Worm (Caenorhabditis elegans) whole organism, late embryonic: ENCODE results near the gene fshr-1.

Experiments used
- C08G9.2 ChIP-seq: sonication (generic microtip); optimal IDR thresholded peaks from 2 replicates; lab custom pipeline; 2016; ENCODE audit warnings: mild to moderate bottlenecking, missing genetic modification characterization, moderate library complexity, missing compliant biosample characterization
- C38D4.7 ChIP-seq: fragments of 200-800 bp; sonication (Bioruptor generic); optimal IDR thresholded peaks from 2 replicates; lab custom pipeline; 2018; ENCODE audit warnings: mild to moderate bottlenecking, missing genetic modification characterization, moderate library complexity, missing compliant biosample characterization
- K02D7.2 ChIP-seq: sonication (generic microtip); optimal IDR thresholded peaks from 2 replicates; lab custom pipeline; 2017; ENCODE audit warnings: mild to moderate bottlenecking, missing genetic modification characterization, missing compliant biosample characterization
- K09A11.1 ChIP-seq: sonication (generic microtip); optimal IDR thresholded peaks from 2 replicates; lab custom pipeline; 2017; ENCODE audit warnings: antibody characterized with exemption, mild to moderate bottlenecking, missing genetic modification characterization, missing compliant biosample characterization; ENCODE audit not compliant: insufficient read depth
- T23F11.4 ChIP-seq: fragments of 200-800 bp; sonication (Bioruptor generic); optimal IDR thresholded peaks from 2 replicates; lab custom pipeline; 2018; ENCODE audit warnings: mild to moderate bottlenecking, missing genetic modification characterization, missing compliant biosample characterization
- Y22D7AL.16 ChIP-seq: sonication (generic microtip); optimal IDR thresholded peaks from 2 replicates; lab custom pipeline; 2016; ENCODE audit warnings: missing genetic modification characterization, missing compliant biosample characterization
- ama-1 ChIP-seq: fragments of 150-350 bp; optimal IDR thresholded peaks from 2 replicates; lab custom pipeline; 2014
- ceh-18 ChIP-seq: sonication (generic microtip); optimal IDR thresholded peaks from 2 replicates; lab custom pipeline; 2016; ENCODE audit warnings: missing genetic modification characterization, missing compliant biosample characterization
- ceh-2 ChIP-seq: sonication (generic microtip); optimal IDR thresholded peaks from 2 replicates; lab custom pipeline; 2016; ENCODE audit warnings: missing genotype, missing genetic modification characterization, missing compliant biosample characterization
- ceh-30 ChIP-seq: fragments of 150-350 bp; optimal IDR thresholded peaks from 2 replicates; lab custom pipeline; 2014; ENCODE audit warnings: missing biosample characterization, missing genetic modification characterization
- ceh-31 ChIP-seq: sonication (generic microtip); optimal IDR thresholded peaks from 2 replicates; lab custom pipeline; 2016; ENCODE audit warnings: missing genetic modification characterization, missing compliant biosample characterization
- ceh-45 ChIP-seq: fragments of 200-800 bp; sonication (Bioruptor generic); IDR thresholded peaks from 2 replicates; pipeline ENCODE4 v1.3.6; 2022; ENCODE audit warnings: missing genetic modification reagents, missing genetic modification characterization, missing compliant biosample characterization
- ceh-48 ChIP-seq: sonication (generic microtip); optimal IDR thresholded peaks from 2 replicates; lab custom pipeline; 2016; ENCODE audit warnings: missing genetic modification characterization, inconsistent platforms, missing compliant biosample characterization
- ceh-6 ChIP-seq: fragments of 200-800 bp; sonication (Bioruptor generic); optimal IDR thresholded peaks from 2 replicates; lab custom pipeline; 2018; ENCODE audit warnings: mild to moderate bottlenecking, missing genetic modification characterization, missing compliant biosample characterization
- dmd-4 ChIP-seq: sonication (generic microtip); optimal IDR thresholded peaks from 2 replicates; lab custom pipeline; 2016; ENCODE audit warnings: borderline replicate concordance, missing genetic modification characterization, missing compliant biosample characterization
- dve-1 ChIP-seq: sonication (generic microtip); optimal IDR thresholded peaks from 2 replicates; lab custom pipeline; 2017; ENCODE audit warnings: antibody characterized with exemption, mild to moderate bottlenecking, missing genetic modification characterization, missing compliant biosample characterization
- elt-2 ChIP-seq: sonication (generic microtip); optimal IDR thresholded peaks from 2 replicates; lab custom pipeline; 2016; ENCODE audit warnings: missing genetic modification reagents, missing genetic modification characterization, missing compliant biosample characterization
- eyg-1 ChIP-seq: sonication (generic microtip); optimal IDR thresholded peaks from 2 replicates; lab custom pipeline; 2016; ENCODE audit warnings: missing genotype, missing genetic modification characterization, missing compliant biosample characterization
- fkh-10 ChIP-seq: fragments of 150-350 bp; optimal IDR thresholded peaks from 2 replicates; lab custom pipeline; 2014; ENCODE audit warnings: missing biosample characterization, missing genetic modification reagents, missing genetic modification characterization
- fkh-6 ChIP-seq: sonication (generic microtip); optimal IDR thresholded peaks from 2 replicates; lab custom pipeline; 2016; ENCODE audit warnings: missing genetic modification characterization, missing compliant biosample characterization
- hlh-13 ChIP-seq: fragments of 200-800 bp; sonication (Bioruptor generic); optimal IDR thresholded peaks from 2 replicates; lab custom pipeline; 2018; ENCODE audit warnings: mild to moderate bottlenecking, missing genetic modification characterization, missing compliant biosample characterization
- hlh-15 ChIP-seq: sonication (generic microtip); optimal IDR thresholded peaks from 2 replicates; lab custom pipeline; 2016; ENCODE audit warnings: missing genetic modification characterization, missing compliant biosample characterization
- hlh-30 ChIP-seq: sonication (generic microtip); optimal IDR thresholded peaks from 2 replicates; lab custom pipeline; 2017; ENCODE audit warnings: antibody characterized with exemption, missing genetic modification characterization, missing compliant biosample characterization; ENCODE audit not compliant: insufficient read depth
- hlh-6 ChIP-seq: sonication (generic microtip); optimal IDR thresholded peaks from 2 replicates; lab custom pipeline; 2016; ENCODE audit warnings: missing genotype, missing genetic modification characterization, missing compliant biosample characterization
- lim-6 ChIP-seq: sonication (generic microtip); optimal IDR thresholded peaks from 2 replicates; lab custom pipeline; 2016; ENCODE audit warnings: missing genetic modification characterization, missing compliant biosample characterization
- madf-2 ChIP-seq: sonication (generic microtip); optimal IDR thresholded peaks from 2 replicates; lab custom pipeline; 2017; ENCODE audit warnings: missing genetic modification characterization, missing compliant biosample characterization
- nfya-1 ChIP-seq: sonication (generic microtip); optimal IDR thresholded peaks from 2 replicates; lab custom pipeline; 2017; ENCODE audit warnings: missing genetic modification characterization, mild to moderate bottlenecking, missing compliant biosample characterization, antibody characterized with exemption, moderate library complexity
- nhr-232 ChIP-seq: sonication (generic microtip); optimal IDR thresholded peaks from 2 replicates; lab custom pipeline; 2016; ENCODE audit warnings: missing genetic modification characterization, missing compliant biosample characterization
- npax-4 ChIP-seq: sonication (generic microtip); optimal IDR thresholded peaks from 2 replicates; lab custom pipeline; 2016; ENCODE audit warnings: missing genetic modification characterization, missing compliant biosample characterization
- odd-2 ChIP-seq: sonication (generic microtip); optimal IDR thresholded peaks from 2 replicates; lab custom pipeline; 2017; ENCODE audit warnings: antibody characterized with exemption, mild to moderate bottlenecking, missing genetic modification characterization, missing compliant biosample characterization
- pag-3 ChIP-seq: sonication (generic microtip); optimal IDR thresholded peaks from 2 replicates; lab custom pipeline; 2016; ENCODE audit warnings: missing compliant biosample characterization, missing genetic modification characterization, borderline replicate concordance
- pat-9 ChIP-seq: fragments of 200-800 bp; sonication (Bioruptor generic); optimal IDR thresholded peaks from 2 replicates; lab custom pipeline; 2018; ENCODE audit warnings: mild to moderate bottlenecking, missing genetic modification characterization, moderate library complexity, missing compliant biosample characterization
- pax-1 ChIP-seq: fragments of 150-350 bp; optimal IDR thresholded peaks from 2 replicates; lab custom pipeline; 2014; ENCODE audit warnings: missing biosample characterization, missing genetic modification characterization
- pha-2 ChIP-seq: sonication (generic microtip); optimal IDR thresholded peaks from 2 replicates; lab custom pipeline; 2017; ENCODE audit warnings: mild to moderate bottlenecking, missing genetic modification characterization, missing compliant biosample characterization
- pqm-1 ChIP-seq: sonication (generic microtip); optimal IDR thresholded peaks from 2 replicates; lab custom pipeline; 2016; ENCODE audit warnings: missing genetic modification characterization, missing compliant biosample characterization
- pros-1 ChIP-seq: fragments of 150-350 bp; optimal IDR thresholded peaks from 2 replicates; lab custom pipeline; 2014; ENCODE audit warnings: missing biosample characterization, missing genetic modification reagents, missing genetic modification characterization
- ref-2 ChIP-seq: sonication (generic microtip); optimal IDR thresholded peaks from 2 replicates; lab custom pipeline; 2016; ENCODE audit warnings: missing genetic modification characterization, missing compliant biosample characterization
- rnt-1 ChIP-seq: sonication (generic microtip); optimal IDR thresholded peaks from 2 replicates; lab custom pipeline; 2016; ENCODE audit warnings: missing genetic modification characterization, missing compliant biosample characterization
- sdc-2 ChIP-seq: sonication (generic microtip); optimal IDR thresholded peaks from 2 replicates; lab custom pipeline; 2016; ENCODE audit warnings: missing genotype, missing genetic modification characterization, missing compliant biosample characterization
- sox-2 ChIP-seq: fragments of 200-800 bp; sonication (Bioruptor generic); IDR thresholded peaks from 2 replicates; pipeline ENCODE4 v1.3.6; 2022; ENCODE audit warnings: missing genetic modification reagents, missing genetic modification characterization, missing compliant biosample characterization
- sox-4 ChIP-seq: sonication (generic microtip); optimal IDR thresholded peaks from 2 replicates; lab custom pipeline; 2017; ENCODE audit warnings: mild to moderate bottlenecking, missing genetic modification characterization, inconsistent platforms, missing compliant biosample characterization
- tbx-2 ChIP-seq: sonication (generic microtip); optimal IDR thresholded peaks from 2 replicates; lab custom pipeline; 2016; ENCODE audit warnings: missing genetic modification characterization, missing compliant biosample characterization
- tbx-7 ChIP-seq: sonication (generic microtip); optimal IDR thresholded peaks from 2 replicates; lab custom pipeline; 2016; ENCODE audit warnings: missing genotype, missing genetic modification characterization, missing compliant biosample characterization
- ttx-3 ChIP-seq: sonication (generic microtip); optimal IDR thresholded peaks from 2 replicates; lab custom pipeline; 2016; ENCODE audit warnings: missing genetic modification reagents, missing genetic modification characterization, missing compliant biosample characterization
- unc-55 ChIP-seq: sonication (generic microtip); optimal IDR thresholded peaks from 2 replicates; lab custom pipeline; 2017; ENCODE audit warnings: missing biosample characterization, missing genetic modification reagents, missing genetic modification characterization
- ztf-16 ChIP-seq: sonication (generic microtip); optimal IDR thresholded peaks from 2 replicates; lab custom pipeline; 2017; ENCODE audit warnings: missing genetic modification characterization, missing compliant biosample characterization

Gene fshr-1

ce11 chrV:9853801-9854200, 35.8 kb upstream of the fshr-1 start:
- TF ChIP-seq pha-2 (tag; lab: Kevin White, UChicago) (no peak), hlh-30 (no peak), ref-2 (no peak)

DNA sequence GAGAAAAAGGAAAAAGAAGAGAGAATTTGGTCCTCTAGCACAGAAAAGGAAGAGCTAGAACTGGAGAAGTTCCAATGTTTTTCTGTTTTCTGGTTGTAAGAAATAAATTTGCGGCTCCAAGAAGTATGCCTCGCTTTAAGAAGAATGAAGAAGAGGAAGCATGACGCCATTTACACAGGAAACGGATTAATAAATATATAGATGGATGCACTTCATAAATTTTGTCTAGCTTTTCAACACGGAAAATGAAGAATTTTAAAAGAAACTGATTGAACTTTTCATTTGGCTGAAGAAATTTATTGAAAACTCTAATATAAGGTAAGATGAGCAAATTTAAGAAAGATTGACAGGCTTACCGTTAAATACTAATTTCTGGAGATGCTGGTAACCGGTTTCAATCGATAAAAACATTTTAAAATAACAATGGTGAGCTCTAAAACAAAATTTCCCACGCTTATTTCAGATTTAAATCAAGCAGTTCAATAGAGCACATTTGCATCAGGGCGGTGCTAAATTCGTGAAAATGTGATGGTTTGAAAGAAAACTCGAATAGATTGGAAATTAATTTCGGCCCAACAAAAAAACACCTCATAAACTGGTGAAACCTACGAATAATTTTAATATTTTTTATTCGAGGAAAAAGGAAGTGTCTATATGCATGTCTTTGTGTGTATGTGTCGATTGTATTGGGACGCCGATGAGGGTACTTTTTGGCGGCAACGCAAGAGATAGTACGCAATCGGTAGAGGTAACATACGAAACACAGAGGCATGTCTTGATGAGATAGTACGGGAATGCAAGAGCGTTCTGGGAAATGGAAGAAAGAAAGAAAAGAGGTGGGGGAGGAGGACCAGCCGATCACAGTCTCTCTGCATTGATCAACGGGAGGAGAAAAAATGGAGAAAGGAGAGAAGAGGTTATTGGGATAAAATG, 33.5 kb upstream of the fshr-1 start:
- no peak for TF ChIP-seq pax-1 (tag; lab: Kevin White, UChicago)
- peak; percentile 1 for TF ChIP-seq C08G9.2 (tag; lab: Kevin White, UChicago)
- no peak for TF ChIP-seq nhr-232 (tag; lab: Kevin White, UChicago)
- TF ChIP-seq pqm-1 (tag; lab: Kevin White, UChicago): no peak
- no peak for TF ChIP-seq dve-1 (tag; lab: Kevin White, UChicago)
- no peak for TF ChIP-seq hlh-15
- no peak for TF ChIP-seq hlh-6 (tag; lab: Kevin White, UChicago)
- TF ChIP-seq C38D4.7 (GFP tag; lab: Kevin White, UChicago): no peak
- TF ChIP-seq ceh-48 (tag; lab: Kevin White, UChicago): no peak
- no peak for TF ChIP-seq sox-2 (GFP tag; lab: Robert Waterston, UW)
- TF ChIP-seq elt-2 (tag; lab: Kevin White, UChicago): peak; percentile 3
- no peak for TF ChIP-seq fkh-6 (tag; lab: Kevin White, UChicago)
- TF ChIP-seq ttx-3 (tag; lab: Kevin White, UChicago): no peak
- TF ChIP-seq dmd-4: no peak
- no peak for TF ChIP-seq K02D7.2 (tag; lab: Kevin White, UChicago)
- TF ChIP-seq ztf-16 (tag; lab: Kevin White, UChicago): no peak
- TF ChIP-seq pat-9: no peak
- TF ChIP-seq ceh-30 (tag; lab: Kevin White, UChicago): no peak
- TF ChIP-seq hlh-13 (GFP tag; lab: Kevin White, UChicago): no peak
- peak; percentile 24 for TF ChIP-seq tbx-2
- no peak for TF ChIP-seq unc-55 (GFP tag; lab: Kevin White, UChicago)
- peak; percentile 32 for TF ChIP-seq pros-1 (tag; lab: Kevin White, UChicago)
- no peak for TF ChIP-seq rnt-1 (tag; lab: Kevin White, UChicago)
- TF ChIP-seq ref-2: peak; percentile 31
- TF ChIP-seq nfya-1: peak; percentile 23
- TF ChIP-seq ceh-31 (tag; lab: Kevin White, UChicago): peak; percentile 21
- no peak for TF ChIP-seq sdc-2 (tag; lab: Kevin White, UChicago)
- TF ChIP-seq ceh-18 (tag; lab: Kevin White, UChicago): peak; percentile 18
- TF ChIP-seq pha-2 (tag; lab: Kevin White, UChicago): peak; percentile 12
- no peak for TF ChIP-seq K09A11.1
- TF ChIP-seq, all 69 proteins: peak for 9

DNA sequence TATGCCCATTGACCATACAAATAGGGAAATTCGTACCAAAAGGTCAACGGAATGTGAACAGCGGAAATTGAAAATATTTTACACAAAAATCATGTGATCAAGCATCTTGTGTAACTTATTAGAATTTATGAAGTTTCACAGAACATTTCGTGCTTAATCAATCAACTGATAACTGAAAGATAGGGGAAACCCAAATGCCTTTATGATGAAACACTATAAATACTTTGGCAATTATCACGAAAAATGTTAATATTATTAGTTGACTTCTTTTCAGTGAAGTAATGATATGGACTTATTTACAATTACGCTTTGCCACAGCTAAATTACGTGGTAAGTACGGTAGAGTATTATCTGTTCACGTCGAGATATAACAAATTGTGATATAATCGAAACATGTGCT, 32.7 kb upstream of the fshr-1 start:
- TF ChIP-seq fkh-10 (GFP tag; lab: Kevin White, UChicago) (no peak), sox-4 (tag; lab: Kevin White, UChicago) (no peak), T23F11.4 (no peak), ceh-30 (tag; lab: Kevin White, UChicago) (no peak), odd-2 (tag; lab: Kevin White, UChicago) (no peak), tbx-7 (tag; lab: Kevin White, UChicago) (no peak), npax-4 (tag; lab: Kevin White, UChicago) (no peak), hlh-13 (GFP tag; lab: Kevin White, UChicago) (no peak), ceh-6 (GFP tag; lab: Kevin White, UChicago) (no peak), K09A11.1 (no peak), lim-6 (no peak), madf-2 (tag; lab: Kevin White, UChicago) (no peak), ama-1 (no peak), nhr-232 (tag; lab: Kevin White, UChicago) (no peak), Y22D7AL.16 (tag; lab: Kevin White, UChicago) (no peak), ceh-45 (GFP tag; lab: Robert Waterston, UW) (no peak), eyg-1 (tag; lab: Kevin White, UChicago) (no peak), ceh-2 (no peak), pag-3 (tag; lab: Kevin White, UChicago) (no peak)
